Worm (Caenorhabditis elegans): ENCODE measurements around the gene grl-20.

DNA sequence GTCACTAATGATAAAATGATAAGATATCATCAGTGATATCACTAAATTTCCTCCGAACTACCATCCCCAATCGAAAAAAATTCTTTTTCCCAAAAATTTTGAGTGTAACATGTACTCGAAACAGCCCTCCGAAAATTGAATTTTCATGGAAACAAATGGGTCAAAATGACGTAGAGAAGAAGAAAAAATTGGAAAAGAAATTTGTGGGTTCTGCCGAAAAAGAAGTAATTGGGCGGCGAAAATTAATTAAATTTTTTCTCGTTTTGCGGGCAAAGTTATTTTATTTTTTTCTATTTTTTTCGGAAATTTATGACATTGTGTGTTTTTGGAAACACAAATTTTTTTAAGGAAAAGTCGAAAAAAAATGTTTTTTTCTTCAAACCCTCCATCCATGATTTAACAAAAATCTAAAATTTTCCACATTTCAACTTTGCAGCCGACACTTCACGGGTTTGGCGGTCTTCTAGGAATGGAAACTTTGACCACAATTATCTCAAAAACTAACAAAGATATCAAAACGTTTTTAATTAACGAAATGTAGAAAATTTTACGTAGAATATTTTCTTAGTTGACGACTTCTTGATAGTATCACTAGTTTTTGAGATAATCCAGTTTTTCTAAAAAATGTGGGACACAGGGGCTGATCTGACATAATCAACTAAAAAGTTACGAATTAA, 51.4 kb downstream of the grl-20 start:
- no peak for TF ChIP-seq W03F9.2 (tag; optimal IDR thresholded peaks at IDR 0.05)
- TF ChIP-seq dao-5 (tag; optimal IDR thresholded peaks at IDR 0.05), result no peak
- no peak for TF ChIP-seq him-1 (tag; optimal IDR thresholded peaks at IDR 0.05)
